Fruit fly (Drosophila melanogaster): ENCODE measurements around the gene obst-H.

obst-H gene

dm6 chr3L:15511688-15512250, 17.3 kb downstream of the obst-H start (continued):
- peak; percentile 81 for TF ChIP-seq CG17385 (GFP tag; optimal IDR thresholded peaks at IDR 0.05)

- TF ChIP-seq wek (GFP tag; optimal IDR thresholded peaks at IDR 0.05) = no peak
- TF ChIP-seq ci (GFP tag; IDR thresholded peaks at IDR 0.05) = 0 out of 3 replicates have a peak, but pooled peaks have one; percentile 29
- TF ChIP-seq nom (GFP tag; optimal IDR thresholded peaks at IDR 0.05) = peak; percentile 58
- no peak for TF ChIP-seq Spps (tag; optimal IDR thresholded peaks at IDR 0.05)
- peak; percentile 72 to 74 for TF ChIP-seq Trl (optimal IDR thresholded peaks at IDR 0.05)
- TF ChIP-seq Trl (GFP tag; optimal IDR thresholded peaks at IDR 0.05) = no peak
- no peak for TF ChIP-seq pfk (GFP tag; optimal IDR thresholded peaks at IDR 0.05)
- peak; percentile 16 for TF ChIP-seq CG17385 (GFP tag; optimal IDR thresholded peaks at IDR 0.05)
- no peak for TF ChIP-seq CG17186 (GFP tag; optimal IDR thresholded peaks at IDR 0.05)
- TF ChIP-seq D19A (tag; optimal IDR thresholded peaks at IDR 0.05) = no peak
- peak; percentile 59 for TF ChIP-seq Jarid2 (GFP tag; optimal IDR thresholded peaks at IDR 0.05)
- no peak for TF ChIP-seq Fer3 (tag; optimal IDR thresholded peaks at IDR 0.05)
- TF ChIP-seq CG32532 (GFP tag; IDR thresholded peaks at IDR 0.05) = peak; percentile 35; the same call in 1 of the 2 replicates
- TF ChIP-seq grau (tag; optimal IDR thresholded peaks at IDR 0.05) = no peak
- TF ChIP-seq pb (GFP tag; optimal IDR thresholded peaks at IDR 0.05) = no peak
- TF ChIP-seq Dip3 (GFP tag; optimal IDR thresholded peaks at IDR 0.05) = no peak
- TF ChIP-seq Med (GFP tag) = peak; percentile 44
- no peak for TF ChIP-seq Nf-YB (GFP tag; optimal IDR thresholded peaks at IDR 0.05)
- TF ChIP-seq CG4328 (GFP tag; optimal IDR thresholded peaks at IDR 0.05) = no peak
- peak; percentile 28 for TF ChIP-seq CG34376 (GFP tag; optimal IDR thresholded peaks at IDR 0.05)
- TF ChIP-seq CG12769 (tag; optimal IDR thresholded peaks at IDR 0.05) = peak; percentile 35
- TF ChIP-seq CG8944 (GFP tag; optimal IDR thresholded peaks at IDR 0.05) = no peak
- peak; percentile 63 for TF ChIP-seq sens (GFP tag)
- TF ChIP-seq chinmo (GFP tag; IDR thresholded peaks at IDR 0.05; ENCODE audit: partially characterized antibody) = 0 out of 4 replicates have a peak, but pooled peaks have one; percentile 15
- TF ChIP-seq tio (GFP tag; optimal IDR thresholded peaks at IDR 0.05) = no peak
- TF ChIP-seq CG11723 (GFP tag; optimal IDR thresholded peaks at IDR 0.05) = no peak
- no peak for TF ChIP-seq stwl (tag; optimal IDR thresholded peaks at IDR 0.05)
- no peak for TF ChIP-seq odd (GFP tag; optimal IDR thresholded peaks at IDR 0.05)
- peak; percentile 45 for TF ChIP-seq grn (GFP tag; optimal IDR thresholded peaks at IDR 0.05)
- TF ChIP-seq zfh1 (GFP tag; IDR thresholded peaks at IDR 0.05) = no peak
- TF ChIP-seq CG10565 (GFP tag; optimal IDR thresholded peaks at IDR 0.05) = no peak
- peak; percentile 59 for TF ChIP-seq CG3163 (GFP tag; optimal IDR thresholded peaks at IDR 0.05)
Observed at dm6 chr3L:15510787-15511186, 18.3 kb downstream of the obst-H start, which contains the start of gene MsrA. MsrA (plus strand) TSS chr3L:15511052.

- TF ChIP-seq CG9797 (GFP tag; optimal IDR thresholded peaks at IDR 0.05) (peak; percentile 44), MBD-R2 (GFP tag; IDR thresholded peaks at IDR 0.05) (peak; percentile 78), Dp (GFP tag; optimal IDR thresholded peaks at IDR 0.05) (peak; percentile 96), MESR4 (GFP tag; optimal IDR thresholded peaks at IDR 0.05) (peak; percentile 31), CG10267 (tag; optimal IDR thresholded peaks at IDR 0.05) (peak; percentile 13), CG17829 (tag; optimal IDR thresholded peaks at IDR 0.05) (peak; percentile 32), CG1603 (tag; optimal IDR thresholded peaks at IDR 0.05) (peak; percentile 51), CG15479 (GFP tag; optimal IDR thresholded peaks at IDR 0.05) (peak; percentile 38), ac (GFP tag; optimal IDR thresholded peaks at IDR 0.05) (no peak), CG8388 (GFP tag; optimal IDR thresholded peaks at IDR 0.05) (no peak), Bgb (GFP tag; IDR thresholded peaks at IDR 0.05; ENCODE audit: partially characterized antibody) (peak; percentile 46; the same call in 1 of the 2 replicates), pzg (GFP tag; optimal IDR thresholded peaks at IDR 0.05) (peak; percentile 86), CG17186 (GFP tag; optimal IDR thresholded peaks at IDR 0.05) (peak; percentile 22), Dll (GFP tag; IDR thresholded peaks at IDR 0.05; ENCODE audit: partially characterized antibody) (0 out of 4 replicates have a peak, but pooled peaks have one; percentile 31), BEAF-32 (GFP tag; optimal IDR thresholded peaks at IDR 0.05) (peak; percentile 45), nmo (GFP tag; optimal IDR thresholded peaks at IDR 0.05) (peak; percentile 13), zen2 (GFP tag; IDR thresholded peaks at IDR 0.05; ENCODE audit: partially characterized antibody) (no peak)
Observed at dm6 chr3L:15509398-15509797, 19.6 kb downstream of the obst-H start, which contains the start of the genes gdl and gdl-ORF39. gdl (plus strand) TSS chr3L:15509445. gdl-ORF39 (plus strand) TSS chr3L:15509445.

Data from whole organism, embryonic.